Fruit fly (Drosophila melanogaster): ENCODE measurements around the gene tx.

DNA sequence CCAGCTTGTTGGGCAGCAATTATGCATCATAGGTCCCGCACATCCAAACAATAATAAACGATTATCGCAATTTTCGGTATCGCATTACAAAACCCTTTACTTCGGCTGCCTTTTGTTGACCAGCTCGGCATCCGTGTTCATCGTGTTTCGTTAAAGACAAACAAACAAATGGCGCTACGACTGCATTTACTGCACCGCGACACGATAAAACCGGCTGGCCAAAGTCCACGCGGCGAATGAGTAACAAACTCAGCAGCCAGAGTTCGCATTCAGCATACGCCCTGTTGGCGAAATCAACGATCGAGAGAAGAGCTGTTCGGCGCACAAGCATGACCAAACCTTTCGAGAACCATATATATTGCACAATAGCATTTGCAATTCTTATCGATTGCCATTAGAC is 23.8 kb downstream of the tx start:
- peak; percentile 47 for TF ChIP-seq Mnt (GFP tag; optimal IDR thresholded peaks at IDR 0.05)
- TF ChIP-seq tj (GFP tag; optimal IDR thresholded peaks at IDR 0.05): peak; percentile 21
- TF ChIP-seq CG14711 (tag; optimal IDR thresholded peaks at IDR 0.05): no peak
- peak; percentile 11 for TF ChIP-seq cic (GFP tag; optimal IDR thresholded peaks at IDR 0.05)
- TF ChIP-seq ovo (GFP tag; optimal IDR thresholded peaks at IDR 0.05): no peak
- TF ChIP-seq bab1 (GFP tag; optimal IDR thresholded peaks at IDR 0.05): no peak
- no peak for TF ChIP-seq cnc (optimal IDR thresholded peaks at IDR 0.05)
- no peak for TF ChIP-seq CG5204 (GFP tag; optimal IDR thresholded peaks at IDR 0.05)

Measured in whole organism, adult.